Fruit fly (Drosophila melanogaster) whole organism, embryonic: ENCODE data around the gene Vps52.

Source experiments
- Adf1 ChIP-seq: fragments of 200-800 bp; sonication (Bioruptor generic); IDR thresholded peaks from 2 replicates; pipeline ENCODE4 v1.3.6; 2022; ENCODE audit warnings: missing biosample characterization, missing genetic modification characterization
- CG1024 ChIP-seq: fragments of 200-800 bp; sonication (Bioruptor generic); IDR thresholded peaks from 2 replicates; pipeline ENCODE4 v1.3.6; 2022; ENCODE audit warnings: missing biosample characterization, missing genetic modification characterization
- CG11504 ChIP-seq: fragments of 200-800 bp; sonication (Bioruptor generic); optimal IDR thresholded peaks from 3 replicates; lab custom pipeline; 2019; ENCODE audit warnings: missing biosample characterization, mild to moderate bottlenecking, missing genetic modification characterization, moderate library complexity
- CG12299 ChIP-seq: fragments of 200-800 bp; sonication (Bioruptor generic); optimal IDR thresholded peaks from 2 replicates; lab custom pipeline; 2018; ENCODE audit warnings: missing biosample characterization, mild to moderate bottlenecking, missing genetic modification characterization
- CG13894 ChIP-seq: fragments of 200-800 bp; sonication (Bioruptor generic); optimal IDR thresholded peaks from 3 replicates; lab custom pipeline; 2018; ENCODE audit warnings: missing biosample characterization, mild to moderate bottlenecking, missing genetic modification characterization, moderate library complexity
- CG16813 ChIP-seq: fragments of 200-800 bp; sonication (Bioruptor generic); IDR thresholded peaks from 3 replicates; pipeline ENCODE4 v1.3.6; 2022; ENCODE audit warnings: missing biosample characterization, missing genetic modification characterization; ENCODE audit not compliant: partially characterized antibody
- CG3838 ChIP-seq: fragments of 200-800 bp; sonication (Bioruptor generic); optimal IDR thresholded peaks from 3 replicates; lab custom pipeline; 2016; ENCODE audit warnings: missing biosample characterization, missing genetic modification characterization
- CG3995 ChIP-seq: fragments of 200-800 bp; sonication (Bioruptor generic); optimal IDR thresholded peaks from 3 replicates; lab custom pipeline; 2016; ENCODE audit warnings: missing biosample characterization, missing genetic modification characterization
- CG6175 ChIP-seq: fragments of 200-800 bp; sonication (Bioruptor generic); IDR thresholded peaks from 3 replicates; pipeline ENCODE4 v1.3.6; 2022; ENCODE audit warnings: missing biosample characterization, missing genetic modification characterization
- CG8089 ChIP-seq: fragments of 200-800 bp; sonication (Bioruptor generic); optimal IDR thresholded peaks from 3 replicates; lab custom pipeline; 2016; ENCODE audit warnings: missing biosample characterization, missing genetic modification characterization
- CG8944 ChIP-seq: fragments of 200-800 bp; sonication (Bioruptor generic); optimal IDR thresholded peaks from 3 replicates; lab custom pipeline; 2016; ENCODE audit warnings: missing biosample characterization, missing genetic modification characterization
- Dbx ChIP-seq: fragments of 200-800 bp; sonication (Bioruptor generic); IDR thresholded peaks from 3 replicates; pipeline ENCODE4 v1.3.6; 2022; ENCODE audit warnings: missing biosample characterization, missing genetic modification characterization
- Deaf1 ChIP-seq: fragments of 200-800 bp; optimal IDR thresholded peaks from 3 replicates; lab custom pipeline; 2019; ENCODE audit warnings: missing biosample characterization, mild to moderate bottlenecking, missing genetic modification characterization, moderate library complexity
- Doc3 ChIP-seq: fragments of 200-800 bp; sonication (Bioruptor generic); IDR thresholded peaks from 3 replicates; pipeline ENCODE4 v1.3.6; 2022; ENCODE audit warnings: missing biosample characterization, missing genetic modification characterization; ENCODE audit not compliant: partially characterized antibody
- Fer3 ChIP-seq: fragments of 200-800 bp; sonication (Bioruptor generic); optimal IDR thresholded peaks from 2 replicates; lab custom pipeline; 2018; ENCODE audit warnings: missing biosample characterization, mild to moderate bottlenecking, missing genetic modification characterization, moderate library complexity
- Mad ChIP-seq: fragments of 200-800 bp; sonication (Bioruptor generic); optimal IDR thresholded peaks from 2 replicates; lab custom pipeline; 2016; ENCODE audit warnings: missing biosample characterization, missing genetic modification characterization
- Med ChIP-seq: fragments of 200-800 bp; sonication (Bioruptor generic); peaks from one replicate; lab custom pipeline; 2016; ENCODE audit warnings: missing biosample characterization, missing genetic modification characterization, mild to moderate bottlenecking, inconsistent platforms, moderate library complexity
- Mrtf ChIP-seq: fragments of 200-800 bp; sonication (Bioruptor generic); IDR thresholded peaks from 3 replicates; pipeline ENCODE4 v1.3.6; 2022; ENCODE audit warnings: missing biosample characterization, missing genetic modification characterization
- NK7.1 ChIP-seq: fragments of 200-800 bp; sonication (Bioruptor generic); optimal IDR thresholded peaks from 3 replicates; lab custom pipeline; 2016; ENCODE audit warnings: missing biosample characterization, missing genetic modification characterization
- Neu2 ChIP-seq: fragments of 200-800 bp; sonication (Bioruptor generic); optimal IDR thresholded peaks from 3 replicates; lab custom pipeline; 2016; ENCODE audit warnings: missing biosample characterization, missing genetic modification characterization, borderline replicate concordance
- Usf ChIP-seq: fragments of 200-800 bp; sonication (Bioruptor generic); optimal IDR thresholded peaks from 2 replicates; lab custom pipeline; 2017; ENCODE audit warnings: missing genotype, missing biosample characterization, missing genetic modification characterization
- al ChIP-seq: fragments of 200-800 bp; sonication (Bioruptor generic); IDR thresholded peaks from 2 replicates; pipeline ENCODE4 v1.3.6; 2022; ENCODE audit warnings: missing biosample characterization, missing genetic modification characterization
- bowl ChIP-seq: fragments of 200-800 bp; sonication (Bioruptor generic); IDR thresholded peaks from 2 replicates; pipeline ENCODE4 v1.3.6; 2022; ENCODE audit warnings: missing biosample characterization, missing genetic modification characterization
- btn ChIP-seq: fragments of 200-800 bp; sonication (Bioruptor generic); optimal IDR thresholded peaks from 2 replicates; lab custom pipeline; 2016; ENCODE audit warnings: missing biosample characterization, missing genetic modification characterization
- cad ChIP-seq: fragments of >200 bp; optimal IDR thresholded peaks from 2 replicates; lab custom pipeline; 2017; ENCODE audit warnings: missing biosample characterization, missing genetic modification characterization
- cas ChIP-seq: fragments of 200-800 bp; sonication (Bioruptor generic); IDR thresholded peaks from 2 replicates; pipeline ENCODE4 v1.3.6; 2022; ENCODE audit warnings: missing biosample characterization, missing genetic modification characterization
- corto ChIP-seq: fragments of 200-800 bp; sonication (Bioruptor generic); optimal IDR thresholded peaks from 2 replicates; lab custom pipeline; 2016; ENCODE audit warnings: missing biosample characterization, mild to moderate bottlenecking, missing genetic modification characterization, moderate library complexity
- ewg ChIP-seq: fragments of 200-800 bp; sonication (Bioruptor generic); optimal IDR thresholded peaks from 3 replicates; lab custom pipeline; 2017; ENCODE audit warnings: mild to moderate bottlenecking, missing biosample characterization, missing genetic modification reagents, missing genetic modification characterization
- exex ChIP-seq: fragments of 200-800 bp; sonication (Bioruptor generic); optimal IDR thresholded peaks from 4 replicates; lab custom pipeline; 2018; ENCODE audit warnings: missing biosample characterization, mild to moderate bottlenecking, missing genetic modification characterization, moderate library complexity
- fru ChIP-seq: fragments of >200 bp; optimal IDR thresholded peaks from 2 replicates; lab custom pipeline; 2017
- gcm ChIP-seq: fragments of 200-800 bp; sonication (Bioruptor generic); optimal IDR thresholded peaks from 2 replicates; lab custom pipeline; 2019; ENCODE audit warnings: missing biosample characterization, mild to moderate bottlenecking, missing genetic modification characterization, moderate library complexity
- gt ChIP-seq: fragments of 200-800 bp; sonication (Bioruptor generic); IDR thresholded peaks from 2 replicates; pipeline ENCODE4 v1.3.6; 2022; ENCODE audit warnings: missing biosample characterization, missing genetic modification characterization
- ham ChIP-seq: fragments of 200-800 bp; sonication (Bioruptor generic); IDR thresholded peaks from 2 replicates; pipeline ENCODE4 v1.3.6; 2022; ENCODE audit warnings: missing biosample characterization, missing genetic modification characterization
- kah ChIP-seq: fragments of 200-800 bp; sonication (Bioruptor generic); optimal IDR thresholded peaks from 2 replicates; lab custom pipeline; 2018; ENCODE audit warnings: missing biosample characterization, mild to moderate bottlenecking, missing genetic modification characterization
- knrl ChIP-seq: fragments of 200-800 bp; sonication (Bioruptor generic); IDR thresholded peaks from 3 replicates; pipeline ENCODE4 v1.3.6; 2022; ENCODE audit warnings: missing biosample characterization, missing genetic modification characterization; ENCODE audit not compliant: partially characterized antibody
- lmd ChIP-seq: fragments of 200-800 bp; sonication (Bioruptor generic); IDR thresholded peaks from 2 replicates; pipeline ENCODE4 v1.3.6; 2022; ENCODE audit warnings: missing biosample characterization, missing genetic modification characterization
- nom ChIP-seq: fragments of 200-800 bp; sonication (Bioruptor generic); optimal IDR thresholded peaks from 2 replicates; lab custom pipeline; 2017; ENCODE audit warnings: missing biosample characterization, missing genetic modification characterization, mild to moderate bottlenecking, moderate library complexity, missing genetic modification reagents
- org-1 ChIP-seq: fragments of 200-800 bp; sonication (Bioruptor generic); optimal IDR thresholded peaks from 2 replicates; lab custom pipeline; 2017; ENCODE audit warnings: missing biosample characterization, missing genetic modification characterization
- p53 ChIP-seq: fragments of 200-800 bp; sonication (Bioruptor generic); optimal IDR thresholded peaks from 2 replicates; lab custom pipeline; 2016; ENCODE audit warnings: missing biosample characterization, missing genetic modification characterization
- pfk ChIP-seq: fragments of 200-800 bp; sonication (Bioruptor generic); optimal IDR thresholded peaks from 2 replicates; lab custom pipeline; 2018; ENCODE audit warnings: missing biosample characterization, mild to moderate bottlenecking, missing genetic modification characterization, moderate library complexity
- prd ChIP-seq, 3 experiments: fragments of >200 bp in 2 of 3; fragments of 200-800 bp in 1 of 3; sonication (Bioruptor generic) in 1 of 3; optimal IDR thresholded peaks in 2 of 3; IDR thresholded peaks in 1 of 3; 2 replicates in 2 of 3; 3 replicates in 1 of 3; pipeline versions ENCODE4 v1.3.6 to Lab custom; 2017 to 2022; ENCODE audit warnings: missing biosample characterization in 1 of 3, missing genetic modification characterization in 1 of 3
- row ChIP-seq: fragments of 200-800 bp; sonication (Bioruptor generic); IDR thresholded peaks from 3 replicates; pipeline ENCODE4 v1.3.6; 2022; ENCODE audit warnings: missing biosample characterization, missing genetic modification characterization
- shn ChIP-seq: fragments of 200-800 bp; sonication (Bioruptor generic); optimal IDR thresholded peaks from 3 replicates; lab custom pipeline; 2016; ENCODE audit warnings: missing biosample characterization, missing genetic modification characterization
- sim ChIP-seq: fragments of 200-800 bp; sonication (Bioruptor generic); IDR thresholded peaks from 2 replicates; pipeline ENCODE4 v1.3.6; 2022; ENCODE audit warnings: missing biosample characterization, missing genetic modification characterization
- sr ChIP-seq: fragments of 200-800 bp; sonication (Bioruptor generic); IDR thresholded peaks from 3 replicates; pipeline ENCODE4 v1.3.6; 2022; ENCODE audit warnings: missing biosample characterization, missing genetic modification characterization
- tin ChIP-seq: fragments of 200-800 bp; sonication (Bioruptor generic); optimal IDR thresholded peaks from 3 replicates; lab custom pipeline; 2016; ENCODE audit warnings: missing biosample characterization, missing genetic modification characterization
- tio ChIP-seq: fragments of 200-800 bp; sonication (Bioruptor generic); optimal IDR thresholded peaks from 2 replicates; lab custom pipeline; 2017; ENCODE audit warnings: missing biosample characterization, missing genetic modification characterization, inconsistent platforms
- tup ChIP-seq: fragments of 200-800 bp; sonication (Bioruptor generic); optimal IDR thresholded peaks from 2 replicates; lab custom pipeline; 2016; ENCODE audit warnings: missing biosample characterization, mild to moderate bottlenecking, missing genetic modification characterization, moderate library complexity
- zfh2 ChIP-seq: fragments of 200-800 bp; sonication (Bioruptor generic); optimal IDR thresholded peaks from 2 replicates; lab custom pipeline; 2016; ENCODE audit warnings: missing biosample characterization, missing genetic modification characterization

Gene Vps52

dm6 chr2L:5478273-5478672 lies 45.4 kb downstream of the Vps52 start:
- TF ChIP-seq Mad (GFP tag; lab: Kevin White, UChicago) = no peak
- 0 out of 3 replicates have a peak, but pooled peaks have one; percentile 17 for TF ChIP-seq row (GFP tag; lab: Robert Waterston, UW)
- no peak for TF ChIP-seq Mrtf (GFP tag; lab: Robert Waterston, UW)

dm6 chr2L:5476699-5477098 lies 47.0 kb downstream of the Vps52 start:
- TF ChIP-seq CG1024 (peak; percentile 85), CG3995 (GFP tag; lab: Kevin White, UChicago) (no peak), CG13894 (tag; lab: Kevin White, UChicago) (no peak), sim (GFP tag; lab: Robert Waterston, UW) (peak; percentile 82), Doc3 (GFP tag; lab: Robert Waterston, UW) (no peak), Med (GFP tag; lab: Kevin White, UChicago) (peak; percentile 96), CG3838 (peak; percentile 16), Adf1 (no peak), cad (GFP tag; lab: Kevin White, UChicago) (no peak), Usf (peak; percentile 72), org-1 (GFP tag; lab: Kevin White, UChicago) (peak; percentile 81), tin (GFP tag; lab: Kevin White, UChicago) (peak; percentile 89), gt (GFP tag; lab: Robert Waterston, UW) (peak; percentile 76), ewg (peak; percentile 58), CG8089 (peak; percentile 93), lmd (peak; percentile 81), pfk (no peak), corto (GFP tag; lab: Kevin White, UChicago) (no peak), kah (GFP tag; lab: Kevin White, UChicago) (no peak), tio (GFP tag; lab: Kevin White, UChicago) (peak; percentile 85), bowl (GFP tag; lab: Robert Waterston, UW) (peak; percentile 62; the same call in 1 of the 2 replicates), fru (lab: Kevin White, UChicago) (no peak), NK7.1 (GFP tag; lab: Kevin White, UChicago) (peak; percentile 84), gcm (GFP tag; lab: Kevin White, UChicago) (peak; percentile 78), zfh2 (GFP tag; lab: Kevin White, UChicago) (peak; percentile 68), knrl (GFP tag; lab: Robert Waterston, UW) (no peak), cas (GFP tag; lab: Robert Waterston, UW) (peak; percentile 48; the same call in 1 of the 2 replicates), shn (GFP tag; lab: Kevin White, UChicago) (peak; percentile 87), btn (peak; percentile 75), p53 (GFP tag; lab: Kevin White, UChicago) (peak; percentile 81), Dbx (GFP tag; lab: Robert Waterston, UW) (no peak; the same call in 1 of the 3 replicates), CG12299 (peak; percentile 1), prd (optimal IDR thresholded peaks at IDR 0.05; lab: Kevin White, UChicago) (no peak), prd (GFP tag; IDR thresholded peaks at IDR 0.05; lab: Robert Waterston, UW) (peak; percentile 92), Neu2 (peak; percentile 73), al (GFP tag; lab: Robert Waterston, UW) (peak; percentile 47; the same call in 1 of the 2 replicates), Deaf1 (tag; lab: Kevin White, UChicago) (peak; percentile 6), CG6175 (GFP tag; lab: Robert Waterston, UW) (peak; percentile 62; the same call in 2 of the 3 replicates), CG16813 (no peak), Fer3 (tag; lab: Kevin White, UChicago) (peak; percentile 49), nom (no peak), tup (GFP tag; lab: Kevin White, UChicago) (peak; percentile 25), CG8944 (GFP tag; lab: Kevin White, UChicago) (peak; percentile 93), sr (GFP tag; lab: Robert Waterston, UW) (0 out of 3 replicates have a peak, but pooled peaks have one; percentile 13), CG11504 (tag; lab: Kevin White, UChicago) (peak; percentile 75), ham (GFP tag; lab: Robert Waterston, UW) (peak; percentile 65; the same call in 1 of the 2 replicates), exex (tag; lab: Kevin White, UChicago) (no peak)
